Fruit fly (Drosophila melanogaster) whole organism, embryonic: ENCODE measurements around the gene fal.

Experiments
- CG11560 ChIP-seq: fragments of 200-800 bp; sonication (Bioruptor generic); IDR thresholded peaks from 3 replicates; pipeline ENCODE4 v1.3.6; 2022; ENCODE audit warnings: missing biosample characterization, missing genetic modification characterization
- CG12659 ChIP-seq: fragments of 200-800 bp; sonication (Bioruptor generic); optimal IDR thresholded peaks from 3 replicates; lab custom pipeline; 2017; ENCODE audit warnings: mild to moderate bottlenecking, missing biosample characterization, missing genetic modification reagents, missing genetic modification characterization
- CG17186 ChIP-seq: fragments of 200-800 bp; sonication (Bioruptor generic); optimal IDR thresholded peaks from 3 replicates; lab custom pipeline; 2017; ENCODE audit warnings: missing biosample characterization, missing genetic modification reagents, missing genetic modification characterization
- CG18262 ChIP-seq: fragments of 200-800 bp; optimal IDR thresholded peaks from 3 replicates; lab custom pipeline; 2019; ENCODE audit warnings: missing biosample characterization, mild to moderate bottlenecking, missing genetic modification characterization, moderate library complexity
- CG9609 ChIP-seq: fragments of 200-800 bp; sonication (Bioruptor generic); optimal IDR thresholded peaks from 3 replicates; lab custom pipeline; 2016; ENCODE audit warnings: missing biosample characterization, missing genetic modification characterization
- Dfd ChIP-seq, 2 experiments: fragments of >200 bp; optimal IDR thresholded peaks; 2 replicates each; lab custom pipeline; 2017; ENCODE audit warnings: missing biosample characterization in 2 of 2, missing genetic modification characterization in 2 of 2
- Dip2 ChIP-seq: fragments of 200-800 bp; sonication (Bioruptor generic); IDR thresholded peaks from 2 replicates; pipeline ENCODE4 v1.3.6; 2022; ENCODE audit warnings: missing biosample characterization, missing genetic modification characterization
- Dll ChIP-seq: fragments of 200-800 bp; sonication (Bioruptor generic); IDR thresholded peaks from 4 replicates; pipeline ENCODE4 v1.3.6; 2022; ENCODE audit warnings: missing biosample characterization, missing genetic modification characterization; ENCODE audit not compliant: partially characterized antibody
- Hr78 ChIP-seq, 2 experiments: fragments of 200-800 bp in 1 of 2; fragments of >200 bp in 1 of 2; sonication (Bioruptor generic) in 1 of 2; optimal IDR thresholded peaks; 2 replicates each; lab custom pipeline; 2017 to 2019; ENCODE audit warnings: missing biosample characterization in 2 of 2, missing genetic modification characterization in 2 of 2, mild to moderate bottlenecking in 1 of 2, moderate library complexity in 1 of 2
- Kr ChIP-seq: fragments of 200-800 bp; sonication (Bioruptor generic); optimal IDR thresholded peaks from 2 replicates; lab custom pipeline; 2017; ENCODE audit warnings: missing biosample characterization, mild to moderate bottlenecking, missing genetic modification characterization
- PHDP ChIP-seq: fragments of 200-800 bp; sonication (Bioruptor generic); optimal IDR thresholded peaks from 3 replicates; lab custom pipeline; 2018; ENCODE audit warnings: missing biosample characterization, mild to moderate bottlenecking, missing genetic modification characterization, moderate library complexity
- eyg ChIP-seq: fragments of 200-800 bp; sonication (Bioruptor generic); optimal IDR thresholded peaks from 3 replicates; lab custom pipeline; 2016; ENCODE audit warnings: missing biosample characterization, missing genetic modification characterization
- salm ChIP-seq: fragments of 200-800 bp; sonication (Bioruptor generic); optimal IDR thresholded peaks from 2 replicates; lab custom pipeline; 2018; ENCODE audit warnings: missing biosample characterization, mild to moderate bottlenecking, missing genetic modification characterization

- TF ChIP-seq CG9609 (no peak), Dll (GFP tag; lab: Robert Waterston, UW) (no peak), CG12659 (GFP tag; lab: Kevin White, UChicago) (no peak), Dip2 (GFP tag; lab: Robert Waterston, UW) (no peak), salm (tag; lab: Kevin White, UChicago) (no peak), Dfd (GFP tag; optimal IDR thresholded peaks at IDR 0.05; lab: Kevin White, UChicago) (no peak), Kr (no peak), CG11560 (tag; lab: Robert Waterston, UW) (no peak), eyg (GFP tag; lab: Kevin White, UChicago) (no peak), CG17186 (GFP tag; lab: Kevin White, UChicago) (no peak), Hr78 (GFP tag; optimal IDR thresholded peaks at IDR 0.05; lab: Kevin White, UChicago) (no peak), PHDP (tag; lab: Kevin White, UChicago) (no peak), CG18262 (no peak)
These were observed 46.2 kb downstream of the fal start for dm6 chr3L:19340516-19340915.
